Fruit fly (Drosophila melanogaster): Measurements from ENCODE around the gene Drs.

The Drs gene

DNA sequence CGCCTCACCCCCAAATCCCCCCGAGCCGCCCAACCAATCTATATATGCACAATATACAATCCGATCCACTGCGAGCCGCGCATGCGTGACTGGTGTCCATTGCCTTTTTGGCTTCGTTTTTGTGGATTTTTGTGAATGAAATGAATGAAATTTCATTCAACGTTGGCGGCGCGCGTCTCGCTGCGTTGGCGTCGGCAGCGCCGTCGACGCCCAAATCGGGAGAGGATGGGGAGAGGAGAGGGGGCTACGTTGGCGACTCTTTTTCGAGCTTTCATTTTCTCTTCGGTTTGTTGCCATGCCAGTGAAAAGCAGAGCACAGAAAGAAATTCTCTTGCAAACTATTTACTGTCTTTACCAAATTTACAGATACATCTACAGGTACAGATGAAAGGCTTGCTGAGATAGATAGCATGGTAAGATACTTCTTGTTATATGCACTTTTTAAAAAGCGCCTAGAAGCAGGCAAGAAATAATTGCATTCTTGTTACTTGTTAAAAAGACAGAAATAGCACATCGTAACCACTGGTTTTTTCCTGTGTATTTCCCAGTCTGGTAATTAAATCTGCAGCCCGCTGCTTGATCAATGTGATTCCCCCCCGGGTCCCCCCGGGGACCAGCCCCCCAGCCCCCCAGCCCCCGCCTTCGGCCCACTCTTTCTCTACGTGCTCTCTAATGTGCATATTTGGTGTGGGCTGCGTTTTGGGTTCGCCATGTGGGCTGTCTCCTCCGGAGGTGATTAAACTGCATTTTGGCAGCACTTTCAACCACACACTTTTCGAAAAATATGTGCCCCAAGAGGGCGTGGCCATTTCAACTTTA lies 11.1 kb downstream of the Drs start:
- no peak for TF ChIP-seq CTCF (optimal IDR thresholded peaks at IDR 0.05)
- no peak for TF ChIP-seq CG8478 (optimal IDR thresholded peaks at IDR 0.05)

DNA sequence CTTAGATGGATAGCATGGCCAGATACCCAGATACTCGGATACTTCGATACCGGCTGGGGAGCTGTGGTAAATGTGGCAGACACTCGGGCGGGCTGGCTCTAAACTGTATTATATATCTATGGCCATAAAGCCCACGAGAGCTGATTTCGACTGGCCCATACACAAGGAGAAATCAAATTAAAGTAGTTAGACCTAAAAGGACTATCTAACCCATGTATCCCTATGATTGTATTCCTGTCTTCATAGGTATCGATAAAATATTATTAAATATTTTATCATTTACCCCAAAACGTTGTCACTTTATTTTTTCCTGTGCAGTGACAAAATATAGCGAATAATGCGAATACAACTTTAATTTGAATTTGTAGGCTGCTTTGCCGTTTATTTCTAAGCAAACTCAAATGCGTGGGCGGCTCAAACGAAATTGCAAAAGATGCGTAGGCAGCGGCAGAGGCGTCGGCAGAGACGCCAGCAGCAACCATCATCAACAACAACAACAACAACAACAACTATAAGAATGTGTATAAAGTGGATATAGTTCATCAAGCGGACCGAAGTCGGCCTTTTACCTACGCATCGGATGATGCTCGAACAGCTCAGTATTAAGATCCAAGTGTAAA lies 12.6 kb downstream of the Drs start:
- TF ChIP-seq CTCF (optimal IDR thresholded peaks at IDR 0.05), result no peak
- TF ChIP-seq CG8478 (optimal IDR thresholded peaks at IDR 0.05), result no peak

DNA sequence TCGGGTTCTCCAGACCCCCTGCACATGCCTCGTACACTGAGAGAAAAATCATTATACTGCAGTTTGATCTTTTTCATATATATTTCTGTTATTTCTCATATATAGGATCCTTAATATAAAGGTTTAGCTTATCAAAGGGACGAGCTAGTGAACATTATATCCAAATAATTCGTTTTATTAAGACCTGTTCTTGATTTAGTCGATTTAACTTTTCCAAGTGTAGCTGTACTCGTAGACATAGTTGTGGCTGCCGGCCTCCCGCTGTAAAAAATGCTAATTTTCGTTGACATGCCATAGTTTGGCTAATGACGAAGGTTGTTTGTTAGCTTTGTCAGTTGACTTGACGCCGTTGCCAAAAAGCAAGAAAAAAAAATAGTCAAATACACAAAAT lies 13.1 kb downstream of the Drs start:
- TF ChIP-seq CG8478 (optimal IDR thresholded peaks at IDR 0.05) (no peak), CTCF (optimal IDR thresholded peaks at IDR 0.05) (no peak)

DNA sequence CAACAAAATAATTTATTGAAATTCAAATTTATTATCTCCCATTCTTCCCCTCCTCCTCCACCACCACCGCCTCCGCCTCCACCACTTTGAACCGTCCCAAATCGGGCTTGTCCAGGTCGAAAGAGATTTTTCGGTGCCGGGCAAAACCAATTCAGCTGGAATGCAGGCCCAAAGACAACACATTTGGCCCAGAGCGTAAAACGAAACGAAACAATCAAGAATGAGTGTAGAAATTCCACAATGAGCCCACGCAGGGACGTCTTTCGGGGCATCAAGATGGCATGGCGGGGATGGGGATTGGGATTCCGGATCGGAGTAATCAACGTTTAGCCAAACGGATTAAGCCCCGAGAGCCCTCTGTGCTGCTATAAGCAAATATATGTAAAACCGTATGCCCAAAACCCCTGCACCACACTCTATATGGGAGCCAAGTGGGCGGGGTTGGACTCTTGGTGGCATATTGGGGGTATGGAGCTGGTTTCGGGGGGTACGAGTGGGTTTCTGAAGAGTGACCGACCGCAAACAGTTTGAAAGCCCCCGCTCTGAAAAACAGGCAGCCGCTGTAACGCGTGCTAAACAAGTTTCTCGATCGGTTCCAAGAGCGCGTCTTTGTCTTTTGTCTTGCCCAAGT lies 14.7 kb downstream of the Drs start:
- no peak for TF ChIP-seq CG8478 (optimal IDR thresholded peaks at IDR 0.05)
- no peak for TF ChIP-seq CTCF (optimal IDR thresholded peaks at IDR 0.05)

DNA sequence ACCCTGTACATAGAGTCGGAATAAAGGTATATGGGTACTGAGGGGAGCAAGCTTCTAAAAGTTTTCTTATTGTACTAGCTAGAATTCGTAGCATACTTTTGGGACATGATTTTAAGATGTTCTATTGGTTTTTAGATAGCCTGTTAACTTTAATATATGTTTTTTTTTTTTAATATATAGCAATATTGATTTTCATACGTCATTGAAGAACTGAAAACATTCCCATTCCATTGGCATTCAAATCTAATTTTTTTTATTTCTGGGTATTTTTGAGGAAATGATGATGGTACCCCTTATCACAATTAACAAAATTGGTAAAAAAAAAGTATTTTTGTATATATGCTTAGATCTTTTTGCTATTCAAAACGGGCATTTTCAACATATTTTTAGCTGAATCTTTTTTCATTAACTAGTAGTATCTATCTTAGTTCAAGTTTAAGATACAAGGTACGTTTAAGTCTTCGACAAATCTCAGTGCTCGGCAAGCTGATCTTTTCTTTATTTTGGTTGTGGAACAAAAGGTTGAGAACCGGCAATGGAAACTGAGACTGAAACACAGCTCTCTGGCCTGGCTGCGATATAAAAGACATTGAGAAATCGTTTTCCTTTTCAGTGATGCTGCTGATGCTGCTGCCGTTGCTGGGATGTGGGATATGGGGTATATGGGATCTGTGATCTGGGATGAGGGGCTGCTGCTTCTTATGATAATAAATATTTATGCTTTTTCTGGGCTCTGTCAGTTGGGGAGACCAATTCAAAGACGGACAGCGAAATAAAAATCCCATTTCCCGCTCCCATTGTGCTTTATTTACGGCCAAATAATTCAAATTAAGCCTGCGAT lies 15.5 kb downstream of the Drs start:
- TF ChIP-seq CTCF (optimal IDR thresholded peaks at IDR 0.05) (no peak), CG8478 (optimal IDR thresholded peaks at IDR 0.05) (no peak)

DNA sequence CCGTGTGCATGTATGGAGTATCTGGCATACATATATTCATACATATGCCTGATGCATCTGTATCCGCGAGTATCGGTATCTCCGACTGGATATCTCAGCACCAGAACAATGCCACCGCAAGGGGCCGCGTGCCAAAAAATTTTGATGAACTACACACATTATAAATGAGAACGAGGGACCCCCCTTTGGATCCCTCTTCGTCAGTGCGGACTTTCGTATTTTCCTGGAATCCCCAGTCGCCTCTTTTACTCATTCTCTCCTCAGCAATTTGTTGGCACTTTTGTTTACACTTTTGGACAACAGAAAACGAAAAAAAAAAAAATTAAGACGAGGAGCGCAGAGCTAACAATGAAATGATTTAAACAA lies 16.1 kb downstream of the Drs start:
- no peak for TF ChIP-seq CG8478 (optimal IDR thresholded peaks at IDR 0.05)
- TF ChIP-seq CTCF (optimal IDR thresholded peaks at IDR 0.05), result no peak

DNA sequence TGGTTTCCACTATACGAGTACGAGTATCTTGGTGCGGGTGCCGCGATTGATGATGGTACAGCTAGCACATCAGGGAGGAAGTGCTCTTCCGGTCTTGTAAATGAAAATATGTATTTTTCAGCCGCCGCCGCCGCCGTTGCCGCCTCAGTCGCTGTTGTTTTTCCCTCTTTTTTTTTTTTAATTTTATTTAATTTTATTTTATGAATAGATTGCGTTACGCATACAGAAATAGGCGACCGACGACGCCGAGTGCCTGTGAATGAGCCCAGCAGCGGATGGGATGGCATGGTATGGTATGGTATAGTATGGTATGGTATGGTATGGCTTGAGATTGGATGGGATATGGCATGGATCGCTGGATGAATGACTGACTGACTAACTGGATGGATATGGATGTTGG lies 17.4 kb downstream of the Drs start:
- TF ChIP-seq CTCF (optimal IDR thresholded peaks at IDR 0.05) (no peak), CG8478 (optimal IDR thresholded peaks at IDR 0.05) (no peak)

DNA sequence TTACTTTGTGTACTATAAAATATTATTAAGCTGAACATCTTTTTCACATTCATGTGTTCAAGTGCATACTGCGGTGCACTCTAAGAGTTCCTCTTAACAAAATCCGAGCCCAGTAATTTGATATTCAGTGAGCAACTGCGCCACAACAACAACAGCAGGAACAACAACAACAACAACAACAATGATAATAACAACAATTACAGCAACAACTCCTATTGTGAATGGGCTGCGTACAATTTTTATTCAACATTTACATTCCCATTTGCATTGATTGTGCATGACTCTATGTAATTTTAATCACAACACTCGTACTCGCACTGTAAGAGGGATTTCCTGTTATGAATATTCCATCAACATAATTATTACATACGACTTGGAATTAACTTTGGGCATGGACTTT lies 18.3 kb downstream of the Drs start:
- TF ChIP-seq CTCF (optimal IDR thresholded peaks at IDR 0.05) (no peak), CG8478 (optimal IDR thresholded peaks at IDR 0.05) (no peak)

DNA sequence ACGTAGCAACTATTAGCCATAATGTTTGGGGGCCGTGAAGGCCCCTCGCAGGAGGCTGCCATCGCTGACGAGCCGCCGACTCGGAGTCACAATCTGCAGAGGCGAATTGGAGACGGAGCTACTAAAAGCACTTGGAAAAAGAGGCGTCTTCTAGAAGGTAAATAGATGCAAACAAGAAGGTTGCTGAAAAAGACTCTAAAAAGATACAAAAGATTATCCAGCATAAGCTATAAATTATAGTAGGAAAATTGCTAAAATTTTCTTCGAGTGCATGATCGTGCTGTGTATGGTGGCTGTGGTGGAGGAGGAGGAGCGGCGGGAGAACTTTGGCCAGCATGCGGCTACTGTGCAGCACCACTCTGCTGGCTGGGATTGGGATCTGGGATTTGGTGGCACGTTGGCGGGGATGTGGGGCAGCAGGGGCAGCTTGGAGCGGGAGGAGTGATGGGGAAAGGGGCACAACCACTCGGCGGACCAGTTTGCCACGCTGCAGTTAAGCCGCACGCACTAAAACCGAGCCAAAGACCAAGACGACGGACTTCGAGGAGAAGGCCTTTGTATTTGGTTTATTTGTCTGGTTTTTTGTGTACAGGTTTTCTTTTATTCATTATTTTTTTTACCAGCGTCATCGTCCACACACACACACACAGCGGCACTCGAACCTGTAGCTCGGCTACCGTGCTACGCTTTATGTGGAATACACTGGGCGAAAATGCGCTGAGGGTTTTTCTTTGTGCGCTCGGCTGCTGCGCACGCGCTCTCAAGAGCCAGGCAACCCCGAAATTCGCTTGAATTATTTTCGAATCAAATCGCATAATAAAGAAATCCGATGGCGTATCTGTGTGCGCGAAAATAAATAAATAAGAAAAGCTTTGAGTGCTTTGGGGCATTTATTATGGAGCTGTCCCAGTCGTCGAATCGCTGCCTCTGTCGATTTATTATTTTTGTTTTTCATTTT lies 19.6 kb downstream of the Drs start:
- TF ChIP-seq CTCF (optimal IDR thresholded peaks at IDR 0.05), result no peak
- no peak for TF ChIP-seq CG8478 (optimal IDR thresholded peaks at IDR 0.05)

DNA sequence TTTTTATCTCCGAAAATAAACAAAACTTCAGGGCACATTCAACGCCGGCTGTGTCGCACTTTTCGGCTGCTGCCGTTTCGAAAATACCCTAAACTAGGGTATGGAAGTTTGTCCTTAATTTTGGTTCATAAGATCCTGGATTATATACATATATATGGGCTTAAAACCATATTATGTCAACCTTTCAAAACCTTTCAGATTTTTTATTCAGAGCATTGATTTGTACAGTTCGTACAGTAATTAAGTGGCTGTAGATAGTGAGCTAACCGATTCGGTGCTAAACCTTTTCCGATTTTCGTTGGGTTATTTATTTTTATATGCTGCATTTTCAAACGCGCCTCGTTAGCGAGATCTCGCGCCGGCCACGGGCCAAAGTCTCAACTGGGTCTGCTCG lies 20.3 kb downstream of the Drs start:
- no peak for TF ChIP-seq CTCF (optimal IDR thresholded peaks at IDR 0.05)
- no peak for TF ChIP-seq CG8478 (optimal IDR thresholded peaks at IDR 0.05)

DNA sequence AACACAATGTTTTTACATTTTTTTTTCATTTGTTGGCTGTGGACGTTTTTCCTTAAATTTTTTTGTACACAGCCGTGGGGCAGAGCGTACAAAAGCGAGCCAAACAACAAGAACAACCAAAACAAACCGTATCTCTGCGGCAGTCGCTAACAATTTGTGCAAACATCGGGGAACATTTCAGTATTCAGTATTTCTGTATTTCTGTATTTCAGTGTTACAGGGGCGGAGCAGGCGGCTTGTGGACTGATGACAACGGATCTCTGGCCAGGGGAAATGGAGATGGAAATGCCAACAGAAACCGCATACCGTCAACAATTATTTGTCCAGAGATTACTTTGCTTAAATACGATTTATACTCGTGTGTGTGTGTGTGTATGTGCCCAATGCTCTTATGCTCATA lies 21.2 kb downstream of the Drs start:
- TF ChIP-seq CG8478 (optimal IDR thresholded peaks at IDR 0.05) (no peak), CTCF (optimal IDR thresholded peaks at IDR 0.05) (no peak)

DNA sequence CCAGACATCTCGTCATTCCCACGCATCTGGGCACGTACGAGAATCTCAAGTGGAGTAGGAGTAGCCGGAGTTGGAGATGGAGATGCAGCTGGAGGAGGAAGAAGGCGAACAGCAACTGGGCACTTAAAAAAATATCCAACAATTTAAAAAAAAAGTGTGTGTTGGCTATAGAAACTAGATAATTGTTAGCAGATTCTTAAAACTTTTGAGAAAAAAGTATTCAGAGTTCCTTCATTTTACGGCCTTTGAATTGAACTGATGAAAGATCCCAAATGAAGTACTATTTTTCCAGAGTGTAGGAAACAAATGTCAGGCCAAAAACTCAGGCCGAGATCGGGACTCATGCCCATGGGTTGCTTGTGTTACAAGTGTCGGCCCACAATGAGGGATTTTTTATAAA lies 22.5 kb downstream of the Drs start:
- TF ChIP-seq CG8478 (optimal IDR thresholded peaks at IDR 0.05) (no peak), CTCF (optimal IDR thresholded peaks at IDR 0.05) (no peak)

DNA sequence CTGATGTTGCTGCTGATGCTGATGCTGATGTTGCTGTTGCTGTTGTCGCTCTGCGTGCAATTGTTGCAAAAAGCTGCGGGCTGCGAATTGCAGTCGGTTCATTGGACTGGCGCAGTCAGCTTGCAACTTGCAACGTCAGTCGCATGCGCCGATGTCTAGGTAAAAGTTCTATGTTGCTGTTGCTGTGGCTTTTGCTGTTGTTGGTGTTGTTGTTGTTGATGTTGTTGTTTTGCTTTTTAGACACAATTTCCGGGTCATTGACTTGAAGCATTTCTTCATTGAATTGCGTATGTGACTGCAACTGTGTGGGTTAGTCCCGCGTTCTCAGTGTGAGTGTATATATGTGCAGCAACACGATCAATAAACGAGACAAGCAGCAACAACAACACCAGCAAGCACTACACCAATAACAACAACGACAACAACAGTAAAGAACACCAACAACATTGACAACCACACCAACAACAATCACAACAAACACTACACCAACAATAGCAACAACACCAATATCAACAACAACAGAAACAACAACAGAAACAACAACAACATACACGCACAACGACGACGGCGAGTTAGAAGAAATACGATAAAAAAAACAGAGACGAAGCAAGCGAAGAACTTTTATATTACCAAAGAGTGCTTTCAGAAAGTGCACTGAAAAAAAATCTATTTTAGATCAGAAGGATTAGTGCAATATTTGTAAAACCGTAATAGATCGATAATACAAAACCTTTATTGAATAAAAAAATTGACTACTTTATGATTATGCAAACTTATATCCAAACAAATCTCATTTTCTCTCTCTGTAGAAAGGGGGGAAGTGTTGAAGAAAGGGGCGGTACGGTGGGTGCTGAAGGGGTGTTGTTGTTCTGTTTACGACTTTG lies 24.8 kb downstream of the Drs start:
- TF ChIP-seq CTCF (optimal IDR thresholded peaks at IDR 0.05) (no peak), CG8478 (optimal IDR thresholded peaks at IDR 0.05) (no peak)

Data from S2 (cell line).